Worm (Caenorhabditis elegans): ENCODE measurements around the gene F35H10.2.

DNA sequence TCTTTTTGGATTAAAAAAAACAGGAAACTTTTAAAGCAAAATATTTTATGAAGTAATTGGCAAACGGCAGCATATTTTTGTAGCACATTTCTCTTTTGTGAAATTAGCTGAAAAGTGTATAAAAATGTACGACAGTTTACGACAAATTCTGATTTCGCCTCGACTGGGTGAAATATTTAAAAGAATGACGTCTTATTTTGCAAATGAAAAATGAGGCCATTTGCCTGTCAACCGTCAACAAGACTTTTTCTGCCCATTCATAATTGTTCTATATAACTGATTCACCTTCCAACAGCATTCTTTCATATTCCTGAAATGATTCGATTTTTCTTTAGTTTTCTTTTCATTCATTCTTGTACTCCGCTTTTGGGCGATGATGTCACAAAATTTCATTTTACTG is 26.6 kb downstream of the F35H10.2 start, which contains the start of the genes F17E9.2 and col-116:
- TF ChIP-seq zag-1 (tag; optimal IDR thresholded peaks at IDR 0.05) (no peak), mdl-1 (tag; optimal IDR thresholded peaks at IDR 0.05) (no peak), blmp-1 (tag; optimal IDR thresholded peaks at IDR 0.05; ENCODE audit: insufficient read depth) (no peak), ama-1 (optimal IDR thresholded peaks at IDR 0.05) (no peak), aly-2 (tag; optimal IDR thresholded peaks at IDR 0.05) (no peak), ztf-11 (tag; optimal IDR thresholded peaks at IDR 0.05) (no peak), egl-27 (tag; optimal IDR thresholded peaks at IDR 0.05) (no peak)
